Fruit fly (Drosophila melanogaster) S2 (cell line): Measurements from ENCODE around the gene TpnC25D.

Source experiments
- CG8478 ChIP-seq: fragments of >200 bp; optimal IDR thresholded peaks from 2 replicates; lab custom pipeline; 2018
- CTCF ChIP-seq, 2 experiments: fragments of >200 bp; optimal IDR thresholded peaks; 2 replicates each; lab custom pipeline; 2018

Gene TpnC25D

DNA sequence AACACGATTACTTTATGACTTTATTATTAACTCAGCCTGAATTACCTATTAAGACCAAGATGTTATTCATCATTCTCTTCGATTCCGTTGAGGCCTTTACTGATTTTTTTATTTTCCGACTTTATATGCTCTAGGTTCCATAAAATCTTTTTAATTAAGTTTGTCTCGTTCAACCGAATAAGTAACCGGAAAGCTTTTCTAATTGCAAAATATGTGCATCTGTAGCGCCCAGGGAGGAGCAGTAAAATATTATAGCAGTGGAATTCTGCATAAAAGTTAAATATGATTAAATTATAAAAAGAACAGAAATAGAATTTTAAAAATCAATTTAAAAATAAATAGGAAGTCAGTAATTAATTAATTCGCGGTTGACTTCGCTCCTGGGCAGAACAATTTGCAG lies at the start of gene TpnC25D, which contains the start of gene CG14034:
Gene TpnC25D (plus strand): TSS at position 260 of the 400 bp plus-strand sequence.
Gene CG14034 (minus strand): TSS at position 101 of the 400 bp plus-strand sequence.
- TF ChIP-seq CTCF (optimal IDR thresholded peaks at IDR 0.05; lab: Kevin White, UChicago) (no peak), CG8478 (no peak)

DNA sequence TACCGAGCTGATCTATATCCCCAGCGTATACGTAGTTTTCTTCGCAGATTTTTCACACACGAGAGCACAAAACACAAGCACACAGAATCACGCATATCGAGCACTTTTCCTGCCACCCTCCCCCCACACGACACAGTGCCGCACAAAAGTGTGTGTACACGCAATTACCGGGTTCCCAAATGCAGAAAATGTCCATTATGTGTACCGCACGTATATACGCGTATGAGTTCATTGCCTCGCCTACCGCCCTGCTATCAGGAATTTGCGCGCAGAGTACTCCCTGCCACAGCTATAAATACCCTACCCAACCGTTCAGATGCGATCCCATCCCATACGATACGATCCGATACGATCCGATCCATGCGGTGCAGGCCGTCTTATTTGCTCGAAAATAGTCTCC lies 30.0 kb upstream of the TpnC25D start:
- no peak for TF ChIP-seq CG8478
- no peak for TF ChIP-seq CTCF (optimal IDR thresholded peaks at IDR 0.05; lab: Kevin White, UChicago)

DNA sequence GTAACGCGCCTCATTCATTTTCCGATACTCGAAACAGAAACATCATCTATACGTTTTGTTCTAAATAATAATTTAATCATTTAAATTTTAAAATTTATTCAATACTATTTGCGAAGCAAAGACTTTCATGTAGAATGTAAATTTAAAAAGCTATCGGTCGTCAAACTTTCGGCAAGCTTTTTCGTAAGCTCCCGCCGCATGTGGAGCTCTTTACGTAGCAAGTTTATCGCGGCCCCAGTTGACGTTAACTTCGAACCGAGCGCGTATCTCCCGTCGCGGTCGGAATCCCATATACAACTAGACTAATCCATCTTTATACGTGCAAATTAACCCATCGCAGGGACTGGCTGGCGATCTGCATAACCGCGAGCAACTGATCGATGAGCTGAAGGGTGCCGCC lies 20.9 kb upstream of the TpnC25D start:
- TF ChIP-seq CTCF (optimal IDR thresholded peaks at IDR 0.05; lab: Kevin White, UChicago) (no peak), CG8478 (no peak)

DNA sequence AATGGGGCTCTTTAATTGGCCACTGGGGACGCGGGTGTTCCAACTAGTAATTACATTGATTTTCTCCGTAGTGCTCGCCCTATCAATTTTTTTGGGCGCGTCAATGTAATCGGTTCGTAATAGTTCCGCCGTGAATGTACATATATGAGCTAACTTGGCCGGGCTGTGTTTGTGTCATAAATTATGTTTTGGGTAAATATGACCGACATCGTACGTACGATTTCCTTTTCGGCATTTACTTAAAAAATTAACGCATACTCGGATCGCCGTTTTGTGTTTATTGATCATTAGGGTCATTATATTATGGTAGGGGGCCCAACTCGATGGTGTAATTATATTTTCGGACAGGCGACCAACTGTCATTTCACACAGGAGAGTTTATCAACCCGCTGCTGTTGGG lies 19.8 kb upstream of the TpnC25D start:
- TF ChIP-seq CTCF (optimal IDR thresholded peaks at IDR 0.05; lab: Kevin White, UChicago) (no peak), CG8478 (no peak)

DNA sequence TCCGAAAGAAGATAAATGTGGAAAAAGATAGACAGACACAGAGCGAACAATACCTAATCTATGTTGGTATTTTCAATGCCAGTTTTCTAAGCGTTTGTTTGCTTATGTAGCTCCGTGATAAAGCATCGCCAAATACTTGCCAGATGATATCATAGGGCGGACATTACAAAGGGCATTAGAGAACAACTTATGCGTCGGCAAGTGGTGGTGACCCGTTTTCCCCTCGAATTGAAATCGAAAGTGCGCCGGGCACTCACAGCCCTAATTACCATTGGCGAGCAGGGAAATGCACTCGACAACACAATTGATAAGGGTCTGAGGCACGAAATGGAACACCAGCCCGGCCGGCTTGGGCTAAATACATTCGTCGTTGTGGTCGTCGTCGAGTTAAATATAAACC lies 19.3 kb upstream of the TpnC25D start:
- TF ChIP-seq CTCF (optimal IDR thresholded peaks at IDR 0.05; lab: Kevin White, UChicago) (no peak), CG8478 (no peak)

DNA sequence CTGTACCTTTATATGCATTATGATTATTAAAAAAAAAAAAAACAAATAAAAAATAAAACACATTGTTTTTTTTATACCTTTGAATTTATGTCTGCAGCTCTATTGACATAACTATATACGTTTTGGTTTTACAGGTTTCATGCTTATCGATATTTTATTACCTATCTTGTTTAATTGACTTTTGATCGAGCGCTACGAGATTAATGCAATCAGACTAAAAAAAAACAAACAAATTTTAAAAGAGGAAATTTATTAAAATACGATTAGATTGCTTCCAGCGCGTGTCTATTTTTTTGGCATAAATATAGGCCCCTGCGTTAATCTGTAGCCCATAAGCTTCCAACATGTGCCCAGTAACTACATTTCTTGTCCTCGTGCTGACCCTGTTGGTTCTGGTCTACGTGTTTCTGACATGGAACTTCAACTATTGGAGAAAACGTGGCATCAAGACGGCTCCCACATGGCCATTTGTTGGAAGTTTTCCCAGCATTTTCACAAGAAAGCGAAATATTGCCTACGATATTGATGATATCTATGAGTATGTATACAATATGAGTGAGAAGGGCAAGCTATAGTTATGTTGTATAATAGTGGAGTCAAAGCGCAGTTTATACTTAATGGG lies 9.4 kb upstream of the TpnC25D start, which contains the start of gene Cyp28d2:
Gene Cyp28d2 (plus strand): TSS at position 304 of the 622 bp plus-strand sequence.
- TF ChIP-seq CTCF (optimal IDR thresholded peaks at IDR 0.05; lab: Kevin White, UChicago) (no peak), CG8478 (no peak)

DNA sequence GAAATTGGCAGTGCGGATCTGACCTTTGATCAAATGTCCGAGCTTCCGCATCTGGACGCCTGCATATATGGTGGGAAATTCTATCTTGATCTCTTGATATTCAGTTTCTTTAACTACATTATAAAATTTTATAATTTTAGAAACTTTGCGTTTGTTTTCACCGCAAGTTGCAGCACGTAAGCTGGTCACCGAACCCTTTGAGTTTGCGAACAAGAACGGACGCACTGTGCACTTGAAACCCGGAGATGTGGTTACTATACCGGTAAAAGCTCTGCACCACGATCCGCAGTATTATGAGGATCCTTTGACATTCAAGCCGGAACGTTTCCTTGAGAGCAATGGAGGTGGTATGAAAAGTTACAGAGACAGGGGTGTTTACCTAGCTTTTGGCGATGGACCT lies 7.9 kb upstream of the TpnC25D start:
- TF ChIP-seq CG8478 (no peak), CTCF (optimal IDR thresholded peaks at IDR 0.05; lab: Kevin White, UChicago) (no peak)

DNA sequence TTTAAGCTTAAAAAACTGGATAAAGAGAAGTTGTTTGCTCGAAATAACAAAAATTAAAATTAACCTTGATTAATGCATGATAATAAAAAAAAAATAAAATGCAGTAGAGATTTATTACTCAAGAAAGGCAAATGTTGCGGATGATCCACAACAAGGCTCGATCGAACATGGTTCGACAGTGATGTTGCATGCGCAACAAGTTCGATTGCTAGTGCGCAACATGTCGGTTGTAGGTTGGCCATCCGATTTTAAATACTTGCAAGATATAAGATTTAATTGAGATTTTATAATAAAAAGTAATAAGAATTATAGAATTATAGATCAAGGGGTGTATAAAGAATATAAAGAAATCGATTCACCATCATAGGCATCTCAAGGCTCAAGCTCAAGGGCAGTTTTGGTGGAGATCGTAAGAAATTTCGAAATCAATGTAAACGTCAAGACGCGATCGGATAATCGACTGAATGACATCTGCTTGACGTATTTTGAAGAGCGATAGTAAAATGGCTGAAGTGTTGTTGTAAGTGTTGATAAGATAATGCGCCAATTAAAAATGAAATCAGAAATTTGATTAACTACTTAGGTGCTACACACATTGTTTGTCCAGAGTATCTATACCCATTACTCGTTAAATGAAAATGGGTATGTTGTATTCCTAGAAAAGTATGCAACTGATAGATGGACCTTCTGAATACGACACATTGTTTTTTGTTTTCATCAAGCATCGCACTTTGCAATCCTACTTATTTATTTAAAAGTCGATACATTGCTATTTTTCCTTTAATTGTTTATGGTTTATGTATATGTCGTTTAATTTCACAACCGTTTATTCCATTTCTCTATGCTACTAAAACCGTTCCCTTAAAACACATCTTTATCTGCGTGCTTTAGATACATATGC lies 7.0 kb upstream of the TpnC25D start:
- no peak for TF ChIP-seq CTCF (optimal IDR thresholded peaks at IDR 0.05; lab: Kevin White, UChicago)
- no peak for TF ChIP-seq CG8478

DNA sequence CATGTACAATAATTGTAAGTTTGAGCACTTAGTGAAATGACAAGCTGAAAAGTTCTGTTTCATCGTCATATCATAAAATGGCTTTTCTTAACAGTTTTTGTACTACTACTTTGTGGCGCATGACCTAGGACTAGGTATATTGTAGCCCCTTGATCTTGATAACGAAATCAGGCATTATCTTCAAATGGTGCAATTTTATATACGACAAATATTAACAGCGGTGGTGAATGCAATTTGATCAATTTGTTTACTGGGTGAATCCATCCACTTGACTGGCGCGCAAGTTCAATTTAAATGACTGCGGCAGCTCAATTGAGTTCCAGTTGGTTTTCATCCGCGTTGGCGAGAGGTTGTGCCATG lies 6.4 kb upstream of the TpnC25D start, which contains the start of gene Cyp28d1:
Gene Cyp28d1 (plus strand): TSS at position 316 of the 360 bp plus-strand sequence.
- TF ChIP-seq CTCF (optimal IDR thresholded peaks at IDR 0.05; lab: Kevin White, UChicago) (no peak), CG8478 (no peak)

DNA sequence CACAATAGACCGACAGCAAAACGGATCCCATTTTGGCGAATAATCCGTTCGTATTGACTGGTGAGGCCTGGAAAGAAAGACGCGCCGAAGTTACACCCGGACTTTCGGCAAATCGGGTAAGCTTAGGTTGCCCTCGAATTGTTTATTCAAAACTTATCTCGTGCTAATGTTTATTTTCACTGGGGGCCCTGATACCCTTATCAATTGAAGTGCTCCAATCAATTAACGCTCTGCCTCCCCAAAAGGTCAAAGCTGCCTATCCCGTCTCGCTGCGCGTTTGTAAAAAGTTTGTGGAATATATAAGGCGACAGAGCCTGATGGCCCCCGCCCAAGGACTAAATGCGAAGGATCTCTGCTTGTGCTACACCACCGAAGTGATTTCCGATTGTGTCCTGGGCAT lies 5.6 kb upstream of the TpnC25D start:
- no peak for TF ChIP-seq CG8478
- no peak for TF ChIP-seq CTCF (optimal IDR thresholded peaks at IDR 0.05; lab: Kevin White, UChicago)

DNA sequence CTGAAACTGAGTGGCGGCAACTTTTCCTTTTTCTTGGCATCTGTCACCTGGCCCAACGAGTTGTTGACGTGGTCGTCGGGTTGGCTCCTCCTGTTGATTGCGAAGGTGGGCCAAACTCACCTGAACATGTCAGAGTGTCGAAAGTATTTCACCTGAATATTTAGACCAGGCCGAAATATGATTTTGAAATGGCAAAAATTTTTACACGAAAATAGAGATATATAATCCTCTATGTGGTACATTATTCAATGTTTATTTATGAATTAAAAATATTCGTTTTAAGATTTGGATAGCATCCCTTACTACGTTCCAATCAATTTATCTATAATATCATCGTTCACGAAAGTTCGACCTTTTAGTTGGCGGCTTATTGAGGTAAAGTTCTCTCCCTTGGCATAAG lies 1.5 kb upstream of the TpnC25D start, which contains the start of gene CG7742:
Gene CG7742 (minus strand): TSS at position 101 of the 400 bp plus-strand sequence.
- TF ChIP-seq CTCF (optimal IDR thresholded peaks at IDR 0.05; lab: Kevin White, UChicago) = no peak
- no peak for TF ChIP-seq CG8478

DNA sequence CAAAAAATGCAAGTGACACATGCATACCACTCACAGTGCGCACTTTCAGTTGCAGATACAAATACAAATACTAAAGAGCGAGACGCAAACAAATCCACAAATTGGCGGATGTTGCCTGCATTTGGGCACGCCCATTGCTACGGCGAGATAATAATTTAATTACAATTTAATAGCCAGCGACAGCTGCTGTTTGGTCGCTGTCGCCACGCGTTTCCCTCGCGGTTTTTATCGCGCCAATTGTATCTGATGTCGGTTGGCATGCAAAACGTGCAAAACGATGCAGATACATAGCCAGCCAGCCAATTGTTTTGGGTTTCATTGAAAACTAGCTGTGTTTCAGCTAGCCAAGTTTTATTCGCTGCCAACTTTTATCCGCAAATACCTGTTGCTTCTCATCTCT lies 6.8 kb downstream of the TpnC25D start:
- TF ChIP-seq CTCF (optimal IDR thresholded peaks at IDR 0.05; lab: Kevin White, UChicago) (no peak), CG8478 (no peak)

DNA sequence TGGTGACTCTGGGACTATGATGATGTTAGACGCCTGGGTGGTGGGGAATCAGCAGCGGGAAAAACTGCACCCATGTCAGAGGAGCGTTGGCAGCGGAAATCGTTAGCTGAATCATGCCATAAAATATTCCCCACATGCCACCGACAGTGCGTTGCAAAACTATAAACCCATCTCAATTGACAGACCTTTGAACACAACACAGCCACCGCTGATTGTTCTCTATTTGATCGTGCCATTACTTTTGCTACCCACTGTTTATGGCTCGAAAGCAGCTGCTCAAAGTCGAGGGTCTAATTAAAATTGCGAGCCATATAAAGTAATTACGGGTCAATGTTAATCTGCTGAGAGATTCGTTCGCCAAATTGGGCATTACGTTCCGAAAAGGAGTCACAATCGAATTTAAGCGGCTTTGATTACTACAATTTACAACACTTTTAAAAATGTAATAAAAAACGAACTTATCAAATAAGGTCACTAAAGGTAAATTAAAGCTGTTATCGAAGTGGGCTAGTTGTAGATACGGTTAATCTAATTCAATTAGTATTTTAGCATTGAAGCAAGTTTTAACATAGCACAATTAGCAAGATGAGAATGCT lies 8.3 kb downstream of the TpnC25D start:
- TF ChIP-seq CG8478 (no peak), CTCF (optimal IDR thresholded peaks at IDR 0.05; lab: Kevin White, UChicago) (no peak)

DNA sequence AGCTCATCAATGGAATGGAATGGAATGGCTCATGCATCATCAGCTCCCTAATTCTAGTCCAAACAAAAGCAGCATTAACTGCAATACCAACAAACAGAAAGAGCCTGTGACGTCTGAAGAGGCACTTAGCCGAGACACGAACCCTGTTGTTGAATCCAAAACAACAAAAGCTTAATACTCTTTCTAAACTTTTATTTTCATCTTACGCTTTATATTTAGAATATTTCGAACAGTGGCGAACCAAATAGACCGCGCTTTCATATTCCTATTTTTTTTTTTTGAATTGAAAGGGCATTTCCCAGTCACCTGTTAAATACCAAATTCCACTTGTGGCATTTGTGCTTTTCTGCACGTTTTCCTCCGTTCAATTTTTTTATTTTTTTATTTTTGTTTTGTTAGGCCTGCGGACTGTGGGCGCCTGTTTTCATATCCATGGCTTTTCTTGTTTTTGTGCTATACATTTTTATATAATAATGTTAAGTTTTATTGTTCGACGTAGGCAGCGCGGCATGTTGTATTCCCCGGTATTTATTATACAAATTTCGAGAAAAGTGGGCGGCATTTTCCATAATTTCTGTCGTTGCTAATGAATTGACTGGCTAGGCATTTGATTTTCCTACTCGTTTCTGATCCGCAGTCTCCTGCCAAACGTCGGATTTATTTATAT lies 9.2 kb downstream of the TpnC25D start:
- no peak for TF ChIP-seq CTCF (optimal IDR thresholded peaks at IDR 0.05; lab: Kevin White, UChicago)
- TF ChIP-seq CG8478 = no peak

DNA sequence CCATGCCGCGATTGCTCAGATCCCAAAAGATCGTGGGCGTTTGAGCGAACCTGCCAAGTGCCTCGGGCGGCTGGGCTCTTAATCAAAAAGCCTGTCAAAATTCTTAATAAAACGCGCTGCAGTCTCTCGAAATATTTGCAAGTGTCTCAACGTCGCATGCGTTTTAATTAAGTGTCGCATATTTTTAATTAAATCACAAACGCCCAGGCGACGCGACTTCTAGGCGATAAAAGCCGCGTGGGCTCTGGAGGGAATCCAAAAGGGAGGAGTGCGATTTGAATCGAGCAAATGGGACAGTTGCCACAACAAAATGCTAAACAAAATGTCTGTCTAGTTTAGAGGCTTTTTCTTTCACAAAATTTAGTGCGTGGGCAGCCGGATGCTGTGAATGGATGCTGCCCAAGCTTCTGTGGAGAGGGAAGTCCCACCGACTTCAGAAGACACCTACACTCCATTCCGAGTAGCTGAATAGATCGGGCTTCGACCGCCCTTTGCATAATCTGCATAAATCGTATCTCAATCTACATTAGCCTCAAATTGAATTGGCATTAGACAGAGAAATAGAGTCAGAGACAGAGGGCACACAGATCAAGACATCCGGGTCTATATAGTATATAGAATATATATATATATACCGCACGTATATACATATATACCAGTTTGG lies 10.5 kb downstream of the TpnC25D start:
- TF ChIP-seq CTCF (optimal IDR thresholded peaks at IDR 0.05; lab: Kevin White, UChicago) = no peak
- TF ChIP-seq CG8478 = no peak
